Fruit fly (Drosophila melanogaster): ENCODE measurements around the gene CG14024.

dm6 chr2L:5329557-5329956 is 14.9 kb upstream of the CG14024 start, which contains the start of gene TotM:
- TF ChIP-seq usp (GFP tag; optimal IDR thresholded peaks at IDR 0.05) (no peak), psq (optimal IDR thresholded peaks at IDR 0.05) (no peak), pan (optimal IDR thresholded peaks at IDR 0.05) (no peak), EcR (GFP tag; optimal IDR thresholded peaks at IDR 0.05) (no peak)
